Worm (Caenorhabditis elegans): Measurements from ENCODE around the gene Y52E8A.2.
"Not testable (repeated sequence)": the region's sequence is repeated elsewhere in the genome, so short reads cannot be mapped to it uniquely, and the experiment has no call there.

ce11 chrII:4309112-4309511 lies 11.5 kb upstream of the Y52E8A.2 start:
- not testable (repeated sequence) for TF ChIP-seq ama-1 (optimal IDR thresholded peaks at IDR 0.05); ama-1 (GFP tag; optimal IDR thresholded peaks at IDR 0.05); C06A6.2 (GFP tag; conservative IDR thresholded peaks at IDR 0.05); chd-7 (tag; optimal IDR thresholded peaks at IDR 0.05); rcor-1 (GFP tag; IDR thresholded peaks at IDR 0.05); hrde-1 (tag; optimal IDR thresholded peaks at IDR 0.05; ENCODE audit: borderline replicate concordance); mes-4 (tag; optimal IDR thresholded peaks at IDR 0.05); T07F8.4 (tag; optimal IDR thresholded peaks at IDR 0.05); nhr-27 (tag; optimal IDR thresholded peaks at IDR 0.05); F37B4.10 (GFP tag; IDR thresholded peaks at IDR 0.05); pha-4 (tag; optimal IDR thresholded peaks at IDR 0.05); zfh-2 (GFP tag; conservative IDR thresholded peaks at IDR 0.05)

All from whole organism, young adult.